Fruit fly (Drosophila melanogaster): ENCODE measurements around the gene CG5888.

Gene CG5888

DNA sequence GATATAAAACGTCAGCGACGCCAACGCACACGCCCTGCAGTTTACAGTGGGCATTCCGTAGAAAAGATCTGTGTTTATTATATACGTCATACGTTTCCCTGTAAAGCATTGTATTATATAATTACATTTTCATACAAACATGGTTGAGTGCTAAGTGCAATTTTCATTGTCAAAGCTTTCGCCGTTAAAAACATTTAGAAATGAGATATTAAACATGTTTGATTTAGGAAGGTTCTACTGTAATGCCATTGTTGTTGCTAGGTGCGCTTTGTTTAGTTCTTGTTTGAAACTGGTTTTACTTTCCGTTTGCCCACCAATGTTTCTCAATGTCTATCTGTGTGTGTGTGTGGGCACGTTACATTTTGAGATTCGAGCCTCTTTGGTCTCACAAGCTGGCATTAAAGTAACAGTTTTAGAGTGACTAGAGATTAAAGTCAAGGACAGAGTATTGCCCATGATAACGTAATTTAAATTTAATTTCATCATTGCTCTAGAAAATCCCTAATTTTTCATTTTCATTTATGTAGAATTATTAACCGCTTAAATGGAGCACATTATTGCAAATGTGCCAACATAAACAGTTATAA, 44.4 kb upstream of the CG5888 start (continued):
- TF ChIP-seq grau (tag; optimal IDR thresholded peaks at IDR 0.05) (peak; percentile 99), CoRest (tag; optimal IDR thresholded peaks at IDR 0.05) (peak; percentile 86), gro (GFP tag; optimal IDR thresholded peaks at IDR 0.05) (no peak), zen2 (GFP tag; IDR thresholded peaks at IDR 0.05; ENCODE audit: partially characterized antibody) (no peak), tna (GFP tag; IDR thresholded peaks at IDR 0.05; ENCODE audit: partially characterized antibody) (no peak), Sin3A (optimal IDR thresholded peaks at IDR 0.05) (no peak), fd64A (GFP tag; optimal IDR thresholded peaks at IDR 0.05) (peak; percentile 44), tgo (GFP tag; IDR thresholded peaks at IDR 0.05) (peak; percentile 79), pros (GFP tag; optimal IDR thresholded peaks at IDR 0.05) (peak; percentile 0), CG4730 (GFP tag; IDR thresholded peaks at IDR 0.05) (peak; percentile 62), CG6854 (GFP tag; optimal IDR thresholded peaks at IDR 0.05) (peak; percentile 57), CG18262 (tag; optimal IDR thresholded peaks at IDR 0.05) (peak; percentile 84), Taf1 (GFP tag; IDR thresholded peaks at IDR 0.05) (peak; percentile 56; the same call in 1 of the 2 replicates), Hr78 (GFP tag; optimal IDR thresholded peaks at IDR 0.05) (peak in 1 of 2 experiments; percentile 48), sug (tag; optimal IDR thresholded peaks at IDR 0.05) (peak; percentile 54), CG18011 (GFP tag; optimal IDR thresholded peaks at IDR 0.05) (no peak), CG6791 (GFP tag; IDR thresholded peaks at IDR 0.05; ENCODE audit: partially characterized antibody) (0 out of 3 replicates have a peak, but pooled peaks have one; percentile 24), Gug (GFP tag; IDR thresholded peaks at IDR 0.05) (peak; percentile 66), CG6765 (GFP tag; optimal IDR thresholded peaks at IDR 0.05) (peak; percentile 53), CG7987 (GFP tag; optimal IDR thresholded peaks at IDR 0.05) (no peak), Bteb2 (GFP tag; optimal IDR thresholded peaks at IDR 0.05) (peak; percentile 51), Ets97D (GFP tag; optimal IDR thresholded peaks at IDR 0.05) (peak; percentile 28), bcd (GFP tag; optimal IDR thresholded peaks at IDR 0.05) (peak; percentile 56), CG12942 (GFP tag; optimal IDR thresholded peaks at IDR 0.05) (peak; percentile 57), CG7963 (GFP tag; IDR thresholded peaks at IDR 0.05; ENCODE audit: partially characterized antibody) (no peak), pzg (GFP tag; optimal IDR thresholded peaks at IDR 0.05) (no peak), sisA (GFP tag; IDR thresholded peaks at IDR 0.05) (peak; percentile 61), fu2 (GFP tag; optimal IDR thresholded peaks at IDR 0.05) (peak; percentile 15), tll (GFP tag; optimal IDR thresholded peaks at IDR 0.05) (no peak), tx (GFP tag; optimal IDR thresholded peaks at IDR 0.05) (peak; percentile 49), BtbVII (GFP tag; optimal IDR thresholded peaks at IDR 0.05) (peak; percentile 53), Eip74EF (GFP tag; optimal IDR thresholded peaks at IDR 0.05) (peak in 1 of 2 experiments; percentile 62), CG11695 (GFP tag; IDR thresholded peaks at IDR 0.05) (peak; percentile 69), ci (GFP tag; IDR thresholded peaks at IDR 0.05) (peak; percentile 86), ap (GFP tag; IDR thresholded peaks at IDR 0.05) (peak; percentile 57; the same call in 1 of the 2 replicates), E2f2 (GFP tag; IDR thresholded peaks at IDR 0.05) (peak; percentile 53), CG11560 (tag; IDR thresholded peaks at IDR 0.05) (peak; percentile 18; the same call in 1 of the 3 replicates), CG10431 (GFP tag; optimal IDR thresholded peaks at IDR 0.05) (peak; percentile 41), ranshi (GFP tag; IDR thresholded peaks at IDR 0.05) (0 out of 2 replicates have a peak, but pooled peaks have one; percentile 57), Dek (tag; optimal IDR thresholded peaks at IDR 0.05) (peak; percentile 70), Sox100B (GFP tag; optimal IDR thresholded peaks at IDR 0.05) (peak; percentile 70), cg (GFP tag; optimal IDR thresholded peaks at IDR 0.05) (peak; percentile 45), CG1832 (GFP tag; optimal IDR thresholded peaks at IDR 0.05) (no peak), Jarid2 (GFP tag; optimal IDR thresholded peaks at IDR 0.05) (peak; percentile 46), NK7.1 (GFP tag; optimal IDR thresholded peaks at IDR 0.05) (peak; percentile 49), her (GFP tag; optimal IDR thresholded peaks at IDR 0.05) (no peak), vnd (GFP tag; IDR thresholded peaks at IDR 0.05; ENCODE audit: partially characterized antibody) (no peak), Sox102F (GFP tag; optimal IDR thresholded peaks at IDR 0.05) (peak; percentile 87), D19B (GFP tag; optimal IDR thresholded peaks at IDR 0.05) (peak; percentile 42)
